Worm (Caenorhabditis elegans): Measurements from ENCODE around the gene C50E3.5.

- TF ChIP-seq unc-39 (tag; optimal IDR thresholded peaks at IDR 0.05) (no peak), nhr-237 (tag; optimal IDR thresholded peaks at IDR 0.05) (no peak), blmp-1 (tag; optimal IDR thresholded peaks at IDR 0.05) (no peak), ztf-11 (tag; optimal IDR thresholded peaks at IDR 0.05) (no peak), mab-5 (tag; optimal IDR thresholded peaks at IDR 0.05) (no peak), ces-1 (GFP tag; optimal IDR thresholded peaks at IDR 0.05) (no peak), nhr-76 (tag; optimal IDR thresholded peaks at IDR 0.05) (no peak), zip-8 (tag; optimal IDR thresholded peaks at IDR 0.05) (no peak), sptf-1 (tag; optimal IDR thresholded peaks at IDR 0.05) (no peak)
Observed at ce11 chrV:7598269-7598668, 10.5 kb downstream of the C50E3.5 start, which contains the start of gene C50E3.7.

Measured in whole organism, mixed stage, embryonic.